Fruit fly (Drosophila melanogaster) whole organism, adult: ENCODE results near the gene Wdr24.

Experiments
- CG12768 ChIP-seq: fragments of 200-800 bp; sonication (Bioruptor generic); optimal IDR thresholded peaks from 2 replicates; lab custom pipeline; 2017; ENCODE audit warnings: missing biosample characterization, missing genetic modification characterization, mild to moderate bottlenecking, moderate library complexity, missing genetic modification reagents
- CG33017 ChIP-seq: fragments of 200-800 bp; sonication (Bioruptor generic); optimal IDR thresholded peaks from 2 replicates; lab custom pipeline; 2018; ENCODE audit warnings: missing biosample characterization, mild to moderate bottlenecking, missing genetic modification characterization, moderate library complexity
- CG5204 ChIP-seq: fragments of 200-800 bp; sonication (Bioruptor generic); optimal IDR thresholded peaks from 2 replicates; lab custom pipeline; 2016; ENCODE audit warnings: missing biosample characterization, missing genetic modification characterization
- CG7045 ChIP-seq: fragments of 200-800 bp; sonication (Bioruptor generic); optimal IDR thresholded peaks from 2 replicates; lab custom pipeline; 2017; ENCODE audit warnings: missing biosample characterization, mild to moderate bottlenecking, missing genetic modification characterization
- Clk ChIP-seq: fragments of 200-800 bp; sonication (Bioruptor generic); optimal IDR thresholded peaks from 2 replicates; lab custom pipeline; 2017; ENCODE audit warnings: missing biosample characterization, missing genetic modification characterization
- Crg-1 ChIP-seq: fragments of 200-800 bp; sonication (Bioruptor generic); optimal IDR thresholded peaks from 2 replicates; lab custom pipeline; 2016; ENCODE audit warnings: missing biosample characterization, missing genetic modification characterization
- Mnt ChIP-seq: fragments of 200-800 bp; sonication (Bioruptor generic); optimal IDR thresholded peaks from 2 replicates; lab custom pipeline; 2016; ENCODE audit warnings: missing biosample characterization, mild to moderate bottlenecking, missing genetic modification characterization
- cic ChIP-seq: fragments of 200-800 bp; sonication (Bioruptor generic); optimal IDR thresholded peaks from 2 replicates; lab custom pipeline; 2017; ENCODE audit warnings: missing biosample characterization, mild to moderate bottlenecking, missing genetic modification characterization, moderate library complexity
- cnc ChIP-seq, 2 experiments: fragments of >200 bp; optimal IDR thresholded peaks; 2 replicates each; lab custom pipeline; 2017
- kay ChIP-seq: fragments of 200-800 bp; sonication (Bioruptor generic); peaks from one replicate; lab custom pipeline; 2016; ENCODE audit warnings: missing biosample characterization, missing genetic modification characterization, borderline replicate concordance
- ovo ChIP-seq: fragments of 200-800 bp; sonication (Bioruptor generic); optimal IDR thresholded peaks from 2 replicates; lab custom pipeline; 2016; ENCODE audit warnings: missing biosample characterization, missing genetic modification characterization
- pad ChIP-seq: fragments of 200-800 bp; sonication (Bioruptor generic); optimal IDR thresholded peaks from 3 replicates; lab custom pipeline; 2017; ENCODE audit warnings: missing biosample characterization, missing genetic modification characterization, mild to moderate bottlenecking, moderate library complexity, missing genetic modification reagents
- tj ChIP-seq: fragments of 200-800 bp; sonication (Bioruptor generic); optimal IDR thresholded peaks from 3 replicates; lab custom pipeline; 2017; ENCODE audit warnings: missing biosample characterization, mild to moderate bottlenecking, missing genetic modification characterization, moderate library complexity

DNA sequence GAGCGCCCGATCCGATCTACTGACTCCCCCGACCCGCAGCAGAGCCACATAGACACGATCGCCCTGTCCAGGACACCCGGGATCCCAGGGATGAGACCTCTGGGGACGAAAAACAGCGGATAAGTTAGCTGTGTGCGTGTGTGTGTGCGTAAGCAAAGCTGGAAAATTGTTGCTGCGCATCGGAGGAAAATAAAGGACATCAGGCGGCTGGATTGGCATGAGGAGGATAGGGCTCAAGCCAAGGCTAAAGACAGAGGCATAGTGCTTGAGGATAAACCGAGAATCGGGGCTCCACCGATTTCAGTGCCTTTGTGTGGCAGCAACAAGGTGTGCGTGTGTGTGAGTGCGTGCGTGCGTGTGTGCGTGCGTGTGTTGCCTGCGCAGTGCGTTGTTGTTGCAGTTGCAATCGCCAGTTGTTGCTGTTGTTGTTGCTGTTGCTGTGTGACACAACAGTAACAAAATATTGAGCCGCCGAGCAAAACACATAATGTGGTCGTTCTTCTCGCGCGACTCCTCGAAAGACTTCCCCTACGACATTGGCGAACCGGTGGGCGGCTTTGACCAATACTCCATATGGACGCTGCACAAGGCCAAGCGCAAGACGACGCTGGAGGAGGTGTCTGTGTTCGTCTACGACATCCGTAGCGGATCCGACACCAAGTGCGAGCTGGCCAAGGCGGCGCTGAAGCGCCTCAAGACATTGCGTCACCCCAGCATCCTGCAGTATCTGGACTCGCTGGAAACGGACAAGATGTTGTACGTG, 4.6 kb upstream of the Wdr24 start:
- TF ChIP-seq pad = no peak
- no peak for TF ChIP-seq CG12768 (GFP tag; lab: Kevin White, UChicago)
- no peak for TF ChIP-seq kay (GFP tag; lab: Kevin White, UChicago)
- TF ChIP-seq cic (GFP tag; lab: Kevin White, UChicago) = no peak
- TF ChIP-seq ovo (GFP tag; lab: Kevin White, UChicago) = no peak
- no peak for TF ChIP-seq CG33017 (tag; lab: Kevin White, UChicago)
- no peak for TF ChIP-seq Crg-1 (GFP tag; lab: Kevin White, UChicago)
- no peak for TF ChIP-seq CG5204 (GFP tag; lab: Kevin White, UChicago)
- TF ChIP-seq cnc (optimal IDR thresholded peaks at IDR 0.05; lab: Kevin White, UChicago) = no peak
- no peak for TF ChIP-seq Mnt
- no peak for TF ChIP-seq Clk (GFP tag; lab: Kevin White, UChicago)
- no peak for TF ChIP-seq CG7045 (GFP tag; lab: Kevin White, UChicago)
- TF ChIP-seq tj (GFP tag; lab: Kevin White, UChicago) = no peak
